Fruit fly (Drosophila melanogaster): Measurements from ENCODE around the gene CG33267.

The CG33267 gene

DNA sequence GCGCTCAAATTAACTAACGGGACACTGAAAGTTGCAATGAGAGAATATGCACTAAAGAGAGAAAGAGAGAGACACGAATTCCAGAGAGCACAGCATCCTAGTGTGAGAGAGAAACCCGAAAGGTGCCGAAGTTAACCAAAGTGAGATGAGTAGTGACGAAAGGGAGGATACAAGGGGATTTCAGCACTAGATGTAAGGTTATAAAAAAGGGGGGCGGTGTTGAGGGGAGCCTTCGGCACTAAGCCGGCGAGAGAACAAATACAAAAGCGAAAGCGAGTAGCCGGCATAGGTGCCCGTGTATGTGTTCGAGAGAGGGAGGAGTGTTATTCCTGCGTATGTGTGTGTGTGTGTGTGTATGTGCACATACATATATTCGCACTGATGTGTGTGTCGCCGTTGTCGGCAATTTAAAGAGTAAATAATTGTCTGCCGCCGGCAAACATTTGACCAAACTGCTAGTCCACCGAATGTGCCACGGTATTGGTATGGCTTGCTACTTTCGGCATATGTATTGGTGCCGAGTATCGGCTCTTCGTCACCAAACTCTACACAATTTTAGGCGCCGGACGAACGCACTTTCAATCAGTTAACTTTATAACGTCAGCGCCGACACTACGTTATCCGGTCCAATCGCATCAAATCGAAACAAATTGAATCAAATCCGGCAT, 32.4 kb downstream of the CG33267 start, which contains the start of gene CG7368:
CG7368 (plus strand) TSS at position 618 of the 668 bp plus-strand sequence.
- TF ChIP-seq kay (GFP tag; ENCODE audit: borderline replicate concordance) (no peak), Clk (GFP tag; optimal IDR thresholded peaks at IDR 0.05) (no peak), CG14711 (tag; optimal IDR thresholded peaks at IDR 0.05) (no peak), CG7101 (tag; optimal IDR thresholded peaks at IDR 0.05) (no peak), bab1 (GFP tag; optimal IDR thresholded peaks at IDR 0.05) (no peak), cnc (optimal IDR thresholded peaks at IDR 0.05) (no peak), CG5204 (GFP tag; optimal IDR thresholded peaks at IDR 0.05) (no peak), cic (GFP tag; optimal IDR thresholded peaks at IDR 0.05) (no peak), ovo (GFP tag; optimal IDR thresholded peaks at IDR 0.05) (no peak), CG11617 (GFP tag; optimal IDR thresholded peaks at IDR 0.05) (no peak), CG12768 (GFP tag; optimal IDR thresholded peaks at IDR 0.05) (no peak), toe (GFP tag; optimal IDR thresholded peaks at IDR 0.05) (no peak), tj (GFP tag; optimal IDR thresholded peaks at IDR 0.05) (no peak), CG33017 (tag; optimal IDR thresholded peaks at IDR 0.05) (no peak), pad (GFP tag; optimal IDR thresholded peaks at IDR 0.05) (no peak), Hr96 (GFP tag; optimal IDR thresholded peaks at IDR 0.05) (no peak), Mnt (GFP tag; optimal IDR thresholded peaks at IDR 0.05) (no peak), CG1620 (GFP tag; optimal IDR thresholded peaks at IDR 0.05) (no peak), CG7045 (GFP tag; optimal IDR thresholded peaks at IDR 0.05) (no peak), Crg-1 (GFP tag; optimal IDR thresholded peaks at IDR 0.05) (no peak)

DNA sequence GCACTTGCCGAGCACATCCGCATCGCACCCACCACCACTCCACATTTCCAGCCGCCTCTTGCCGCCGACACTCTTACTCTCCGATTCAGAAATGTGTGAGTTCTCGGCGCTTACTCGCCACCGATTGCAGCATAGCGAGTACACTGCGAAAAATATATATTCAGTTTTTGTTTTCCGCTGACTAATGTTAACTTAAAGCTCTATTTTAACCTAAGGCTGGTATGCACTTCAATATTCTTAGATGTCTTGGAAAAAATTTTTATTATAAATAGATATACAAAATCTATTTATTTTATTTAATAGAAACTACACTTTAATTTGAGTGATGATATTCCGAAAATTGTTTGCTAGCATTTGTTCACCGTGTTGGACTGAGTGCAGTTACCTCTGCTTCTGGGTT, 35.0 kb downstream of the CG33267 start:
- TF ChIP-seq ovo (GFP tag; optimal IDR thresholded peaks at IDR 0.05) (no peak), cic (GFP tag; optimal IDR thresholded peaks at IDR 0.05) (no peak), CG11617 (GFP tag; optimal IDR thresholded peaks at IDR 0.05) (peak; percentile 33), Clk (GFP tag; optimal IDR thresholded peaks at IDR 0.05) (no peak), CG1620 (GFP tag; optimal IDR thresholded peaks at IDR 0.05) (no peak), pad (GFP tag; optimal IDR thresholded peaks at IDR 0.05) (no peak), bab1 (GFP tag; optimal IDR thresholded peaks at IDR 0.05) (no peak), kay (GFP tag; ENCODE audit: borderline replicate concordance) (no peak), CG7101 (tag; optimal IDR thresholded peaks at IDR 0.05) (peak; percentile 0), CG7045 (GFP tag; optimal IDR thresholded peaks at IDR 0.05) (peak; percentile 64), Crg-1 (GFP tag; optimal IDR thresholded peaks at IDR 0.05) (no peak), toe (GFP tag; optimal IDR thresholded peaks at IDR 0.05) (no peak), Hr96 (GFP tag; optimal IDR thresholded peaks at IDR 0.05) (no peak), cnc (optimal IDR thresholded peaks at IDR 0.05) (no peak), CG5204 (GFP tag; optimal IDR thresholded peaks at IDR 0.05) (peak; percentile 14), tj (GFP tag; optimal IDR thresholded peaks at IDR 0.05) (peak; percentile 5), CG33017 (tag; optimal IDR thresholded peaks at IDR 0.05) (peak; percentile 48), CG14711 (tag; optimal IDR thresholded peaks at IDR 0.05) (no peak), Mnt (GFP tag; optimal IDR thresholded peaks at IDR 0.05) (no peak), CG12768 (GFP tag; optimal IDR thresholded peaks at IDR 0.05) (no peak)

DNA sequence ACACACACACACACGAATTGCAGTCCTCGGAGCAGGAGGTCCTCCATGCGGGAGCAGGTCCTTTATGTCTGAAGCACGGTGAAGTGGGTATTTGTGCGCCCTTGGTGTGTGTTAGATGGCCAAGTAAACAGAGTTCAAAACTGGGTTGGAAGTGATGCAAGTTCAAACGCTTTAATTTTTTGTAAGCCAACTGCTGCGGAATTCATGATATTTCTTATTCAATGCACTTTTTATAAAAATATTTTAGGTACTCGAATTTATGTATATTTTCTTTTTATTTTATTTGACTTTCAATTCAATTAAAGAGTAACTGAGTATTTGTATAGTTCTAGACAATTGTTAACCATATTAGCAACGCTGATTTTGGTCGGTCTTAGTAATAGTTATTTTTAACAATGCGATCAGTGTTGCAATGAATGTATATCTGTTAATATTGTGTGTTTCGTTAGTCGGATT, 35.7 kb downstream of the CG33267 start, which contains the start of the genes CG14137 and CG46394:
CG14137 (minus strand) TSS at position 101 of the 456 bp plus-strand sequence.
CG46394 (plus strand) TSS at position 406 of the 456 bp plus-strand sequence.
- TF ChIP-seq CG33017 (tag; optimal IDR thresholded peaks at IDR 0.05) (no peak), kay (GFP tag; ENCODE audit: borderline replicate concordance) (no peak), cnc (optimal IDR thresholded peaks at IDR 0.05) (no peak), CG7101 (tag; optimal IDR thresholded peaks at IDR 0.05) (no peak), CG7045 (GFP tag; optimal IDR thresholded peaks at IDR 0.05) (no peak), CG5204 (GFP tag; optimal IDR thresholded peaks at IDR 0.05) (no peak), tj (GFP tag; optimal IDR thresholded peaks at IDR 0.05) (no peak), CG14711 (tag; optimal IDR thresholded peaks at IDR 0.05) (no peak), Clk (GFP tag; optimal IDR thresholded peaks at IDR 0.05) (no peak), Mnt (GFP tag; optimal IDR thresholded peaks at IDR 0.05) (no peak)

DNA sequence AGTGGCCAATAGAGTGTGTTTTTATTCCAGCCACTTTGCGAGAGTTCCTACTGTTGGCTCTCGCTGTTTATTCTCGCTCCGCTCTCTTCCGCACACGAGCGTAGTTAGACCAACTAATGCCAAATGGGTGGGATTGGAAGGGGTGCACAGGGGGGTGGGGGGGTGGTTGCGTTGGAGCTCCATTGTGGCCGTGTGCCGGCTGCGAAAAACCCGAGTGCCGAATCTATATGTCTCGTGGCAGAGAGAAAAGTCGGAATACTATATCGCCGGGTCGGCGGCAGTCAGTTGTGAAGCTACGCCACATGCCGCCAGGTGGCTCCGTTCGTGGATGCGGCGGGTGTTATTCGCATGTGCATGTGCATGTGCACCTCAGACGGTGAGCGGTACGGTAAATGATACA, 36.9 kb downstream of the CG33267 start:
- TF ChIP-seq Hr96 (GFP tag; optimal IDR thresholded peaks at IDR 0.05) (no peak), tj (GFP tag; optimal IDR thresholded peaks at IDR 0.05) (no peak), Mnt (GFP tag; optimal IDR thresholded peaks at IDR 0.05) (peak; percentile 6)

DNA sequence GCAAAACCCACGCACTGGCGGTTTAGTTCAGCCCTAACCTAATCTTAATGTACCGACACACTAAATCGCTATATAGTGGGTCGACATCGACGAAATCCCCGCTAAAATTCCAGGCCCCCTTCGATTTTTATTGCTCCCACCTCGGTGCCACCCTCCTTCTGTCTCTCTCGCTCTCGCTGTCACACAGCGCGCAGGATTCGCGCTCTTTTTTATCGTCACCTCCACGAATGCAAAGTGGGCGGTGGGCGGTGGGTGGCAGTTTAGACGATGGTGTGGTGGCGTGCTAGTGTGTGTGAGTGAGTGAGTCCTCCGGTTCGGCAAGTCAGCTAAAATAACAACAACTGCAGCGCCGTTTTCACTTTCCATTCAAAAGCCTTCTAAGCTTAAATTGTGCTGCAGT, 37.8 kb downstream of the CG33267 start:
- no peak for TF ChIP-seq Crg-1 (GFP tag; optimal IDR thresholded peaks at IDR 0.05)
- no peak for TF ChIP-seq toe (GFP tag; optimal IDR thresholded peaks at IDR 0.05)
- TF ChIP-seq Hr96 (GFP tag; optimal IDR thresholded peaks at IDR 0.05) = no peak
- no peak for TF ChIP-seq CG7101 (tag; optimal IDR thresholded peaks at IDR 0.05)
- no peak for TF ChIP-seq pad (GFP tag; optimal IDR thresholded peaks at IDR 0.05)
- TF ChIP-seq CG5204 (GFP tag; optimal IDR thresholded peaks at IDR 0.05) = no peak
- no peak for TF ChIP-seq kay (GFP tag; ENCODE audit: borderline replicate concordance)
- no peak for TF ChIP-seq Clk (GFP tag; optimal IDR thresholded peaks at IDR 0.05)

DNA sequence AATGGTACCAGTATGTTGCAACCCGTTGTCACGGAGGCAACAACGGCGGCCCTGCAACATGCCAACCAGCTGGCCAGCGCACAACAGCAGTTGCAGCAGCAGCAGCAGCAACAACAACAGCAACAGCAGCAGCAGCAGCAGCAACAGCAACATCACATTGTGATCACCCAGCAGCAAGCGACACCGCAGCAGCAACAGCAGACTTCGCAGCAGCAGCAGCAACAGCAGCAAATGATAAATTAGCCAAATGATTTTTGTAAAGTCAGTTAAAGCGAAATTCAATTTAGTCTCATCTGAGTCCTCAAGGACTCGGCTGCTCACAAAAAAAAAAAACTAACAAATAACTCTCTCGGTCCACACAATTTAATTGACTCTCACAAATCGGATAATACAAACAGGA, 39.9 kb downstream of the CG33267 start:
- TF ChIP-seq Hr96 (GFP tag; optimal IDR thresholded peaks at IDR 0.05) (no peak), tj (GFP tag; optimal IDR thresholded peaks at IDR 0.05) (no peak)
